Worm (Caenorhabditis elegans): Measurements from ENCODE around the gene H12C20.7.

ce11 chrV:11613007-11613406, 40.2 kb upstream of the H12C20.7 start, which contains the start of gene tag-290:
- no peak for TF ChIP-seq ceh-36 (tag; optimal IDR thresholded peaks at IDR 0.05)
- no peak for TF ChIP-seq hnd-1 (tag; optimal IDR thresholded peaks at IDR 0.05)
- no peak for TF ChIP-seq flt-1 (GFP tag; IDR thresholded peaks at IDR 0.05)
- TF ChIP-seq ets-7 (tag; optimal IDR thresholded peaks at IDR 0.05), result no peak
- no peak for TF ChIP-seq ama-1 (optimal IDR thresholded peaks at IDR 0.05)
- TF ChIP-seq ceh-13 (GFP tag; optimal IDR thresholded peaks at IDR 0.05), result no peak
- TF ChIP-seq tbx-37 (GFP tag; conservative IDR thresholded peaks at IDR 0.05), result no peak
- TF ChIP-seq tra-4 (tag; optimal IDR thresholded peaks at IDR 0.05), result no peak
